Worm (Caenorhabditis elegans) whole organism, L2 larva: ENCODE results near the gene ZK353.2.

ENCODE experiments used
- Y55F3AM.14 ChIP-seq: fragments of 200-800 bp; sonication (Bioruptor generic); optimal IDR thresholded peaks from 2 replicates; lab custom pipeline; 2018; ENCODE audit warnings: mild to moderate bottlenecking, missing genetic modification characterization, missing compliant biosample characterization
- aly-2 ChIP-seq: fragments of 150-350 bp; optimal IDR thresholded peaks from 2 replicates; lab custom pipeline; 2014; ENCODE audit warnings: missing biosample characterization, missing genetic modification characterization
- ceh-16 ChIP-seq: fragments of 150-350 bp; optimal IDR thresholded peaks from 2 replicates; lab custom pipeline; 2014; ENCODE audit warnings: missing biosample characterization, missing genetic modification characterization
- elt-3 ChIP-seq: sonication (generic microtip); optimal IDR thresholded peaks from 2 replicates; lab custom pipeline; 2017; ENCODE audit warnings: missing biosample characterization, missing genetic modification characterization
- mab-5 ChIP-seq: fragments of 150-350 bp; optimal IDR thresholded peaks from 2 replicates; lab custom pipeline; 2014; ENCODE audit warnings: missing biosample characterization, missing genetic modification characterization
- nhr-25 ChIP-seq: fragments of 150-350 bp; sonication (generic microtip); optimal IDR thresholded peaks from 3 replicates; lab custom pipeline; 2014; ENCODE audit warnings: missing biosample characterization, missing genetic modification characterization
- sma-9 ChIP-seq, 2 experiments: fragments of 150-350 bp in 1 of 2; sonication (generic microtip) in 1 of 2; optimal IDR thresholded peaks; 2 replicates each; lab custom pipeline; 2014 to 2016; ENCODE audit warnings: missing genetic modification characterization in 2 of 2, mild to moderate bottlenecking in 1 of 2, missing biosample characterization in 1 of 2, missing compliant biosample characterization in 1 of 2, missing genetic modification reagents in 1 of 2, moderate library complexity in 1 of 2
- snpc-4 ChIP-seq: fragments of 150-350 bp; optimal IDR thresholded peaks from 2 replicates; lab custom pipeline; 2014; ENCODE audit warnings: missing biosample characterization, missing genetic modification characterization
- unc-62 ChIP-seq: fragments of 150-350 bp; optimal IDR thresholded peaks from 2 replicates; lab custom pipeline; 2014; ENCODE audit warnings: missing biosample characterization, missing genetic modification reagents, missing genetic modification characterization
- ztf-4 ChIP-seq: fragments of 150-350 bp; optimal IDR thresholded peaks from 2 replicates; lab custom pipeline; 2014; ENCODE audit warnings: missing biosample characterization, missing genetic modification characterization

The ZK353.2 gene

ce11 chrIII:8446940-8447403 is 48.5 kb downstream of the ZK353.2 start, which contains the start of gene rpn-3 (continued):
- TF ChIP-seq Y55F3AM.14 (GFP tag; lab: Kevin White, UChicago) (peak; percentile 58), unc-62 (GFP tag; lab: Kevin White, UChicago) (peak; percentile 66), nhr-25 (peak; percentile 97), ceh-16 (tag; lab: Kevin White, UChicago) (peak; percentile 19), sma-9 (GFP tag; optimal IDR thresholded peaks at IDR 0.05; lab: Kevin White, UChicago) (peak; percentile 96), sma-9 (tag; optimal IDR thresholded peaks at IDR 0.05; lab: Kevin White, UChicago) (no peak), ztf-4 (tag; lab: Kevin White, UChicago) (peak; percentile 98), mab-5 (tag; lab: Kevin White, UChicago) (peak; percentile 95), elt-3 (tag; lab: Kevin White, UChicago) (no peak), aly-2 (tag; lab: Kevin White, UChicago) (no peak), snpc-4 (peak; percentile 90)
